Worm (Caenorhabditis elegans) whole organism, early embryonic: ENCODE measurements around the gene F32A5.8.

ENCODE experiments used
- B0310.2 ChIP-seq: sonication (generic microtip); optimal IDR thresholded peaks from 2 replicates; lab custom pipeline; 2016; ENCODE audit warnings: mild to moderate bottlenecking, missing genetic modification characterization, missing compliant biosample characterization
- aly-1 ChIP-seq: sonication (generic microtip); optimal IDR thresholded peaks from 2 replicates; lab custom pipeline; 2016; ENCODE audit warnings: missing genetic modification characterization, missing compliant biosample characterization
- ama-1 ChIP-seq: fragments of 150-350 bp; optimal IDR thresholded peaks from 2 replicates; lab custom pipeline; 2014
- flt-1 ChIP-seq: fragments of 200-800 bp; sonication (Bioruptor generic); IDR thresholded peaks from 2 replicates; pipeline ENCODE4 v1.3.6; 2022; ENCODE audit warnings: missing genetic modification characterization, missing compliant biosample characterization
- hnd-1 ChIP-seq: sonication (generic microtip); optimal IDR thresholded peaks from 2 replicates; lab custom pipeline; 2016; ENCODE audit warnings: missing genetic modification characterization, missing compliant biosample characterization
- tbx-37 ChIP-seq: fragments of 200-800 bp; sonication (Bioruptor generic); conservative IDR thresholded peaks from 2 replicates; pipeline ENCODE4 v1.3.6; 2022; ENCODE audit warnings: missing genetic modification reagents, missing genetic modification characterization, missing compliant biosample characterization

DNA sequence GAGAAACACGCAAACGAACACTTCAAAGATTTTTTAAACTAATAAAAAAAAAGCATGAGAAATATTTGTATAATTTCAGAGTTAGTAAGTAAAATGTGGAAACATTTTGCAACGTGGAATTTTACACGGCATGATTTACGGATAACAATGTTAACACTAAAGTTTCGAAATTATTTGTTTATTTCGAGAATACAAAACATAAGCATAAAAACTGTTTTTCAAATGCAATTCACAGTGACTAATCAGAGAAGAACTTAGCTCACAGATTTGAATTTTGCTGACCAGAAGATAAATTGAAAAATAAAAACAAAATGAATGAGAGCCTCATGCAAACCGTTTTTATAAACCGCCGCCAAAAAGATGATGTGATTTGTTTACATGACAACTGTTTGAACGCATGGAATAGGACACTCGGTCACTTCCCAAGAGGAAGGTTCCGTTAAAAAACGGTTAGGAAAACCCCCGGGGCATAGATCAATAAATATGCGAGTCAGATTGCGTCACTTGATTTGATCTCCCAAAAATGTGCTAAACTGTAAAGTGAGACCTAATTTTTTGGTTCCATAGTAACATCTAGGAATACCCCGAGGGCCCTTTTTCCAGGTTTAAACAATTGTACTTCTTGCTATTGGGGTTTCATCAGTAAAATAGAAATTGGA, 29.9 kb upstream of the F32A5.8 start, which contains the start of gene clh-3:
- TF ChIP-seq aly-1 (tag; lab: Kevin White, UChicago) (no peak), ama-1 (no peak), hnd-1 (tag; lab: Kevin White, UChicago) (no peak), tbx-37 (no peak), flt-1 (GFP tag; lab: Robert Waterston, UW) (no peak), B0310.2 (tag; lab: Kevin White, UChicago) (no peak)
